Fruit fly (Drosophila melanogaster) whole organism, embryonic: Measurements from ENCODE around the gene hob.

ENCODE experiments used
- Atf6 ChIP-seq: fragments of 200-800 bp; sonication (Bioruptor generic); IDR thresholded peaks from 2 replicates; pipeline ENCODE4 v1.3.6; 2022; ENCODE audit warnings: missing biosample characterization, missing genetic modification characterization
- CG10267 ChIP-seq: fragments of 200-800 bp; sonication (Bioruptor generic); optimal IDR thresholded peaks from 2 replicates; lab custom pipeline; 2018; ENCODE audit warnings: missing biosample characterization, mild to moderate bottlenecking, missing genetic modification characterization, moderate library complexity
- CG10274 ChIP-seq: fragments of 200-800 bp; sonication (Bioruptor generic); optimal IDR thresholded peaks from 3 replicates; lab custom pipeline; 2017; ENCODE audit warnings: missing biosample characterization, mild to moderate bottlenecking, missing genetic modification characterization
- CG10654 ChIP-seq: fragments of 200-800 bp; sonication (Bioruptor generic); optimal IDR thresholded peaks from 2 replicates; lab custom pipeline; 2016; ENCODE audit warnings: missing biosample characterization, missing genetic modification characterization
- CG11093 ChIP-seq: fragments of 200-800 bp; sonication (Bioruptor generic); IDR thresholded peaks from 3 replicates; pipeline ENCODE4 v1.3.6; 2022; ENCODE audit warnings: missing biosample characterization, missing genetic modification characterization
- CG11723 ChIP-seq: fragments of 200-800 bp; sonication (Bioruptor generic); optimal IDR thresholded peaks from 2 replicates; lab custom pipeline; 2017; ENCODE audit warnings: missing biosample characterization, mild to moderate bottlenecking, missing genetic modification characterization
- CG13296 ChIP-seq: fragments of 200-800 bp; sonication (Bioruptor generic); optimal IDR thresholded peaks from 3 replicates; lab custom pipeline; 2018; ENCODE audit warnings: missing biosample characterization, mild to moderate bottlenecking, missing genetic modification characterization
- CG13624 ChIP-seq: fragments of 200-800 bp; sonication (Bioruptor generic); optimal IDR thresholded peaks from 2 replicates; lab custom pipeline; 2016; ENCODE audit warnings: missing biosample characterization, missing genetic modification characterization
- CG15479 ChIP-seq: fragments of 200-800 bp; sonication (Bioruptor generic); optimal IDR thresholded peaks from 3 replicates; lab custom pipeline; 2019; ENCODE audit warnings: missing biosample characterization, mild to moderate bottlenecking, missing genetic modification characterization, moderate library complexity
- CG16863 ChIP-seq: fragments of 200-800 bp; sonication (Bioruptor generic); optimal IDR thresholded peaks from 3 replicates; lab custom pipeline; 2016; ENCODE audit warnings: missing biosample characterization, missing genetic modification characterization
- CG2875 ChIP-seq: fragments of 200-800 bp; sonication (Bioruptor generic); optimal IDR thresholded peaks from 2 replicates; lab custom pipeline; 2017; ENCODE audit warnings: missing biosample characterization, mild to moderate bottlenecking, missing genetic modification characterization, missing genetic modification reagents
- CG31365 ChIP-seq: fragments of 200-800 bp; sonication (Bioruptor generic); optimal IDR thresholded peaks from 2 replicates; lab custom pipeline; 2018; ENCODE audit warnings: missing biosample characterization, mild to moderate bottlenecking, missing genetic modification characterization
- CG3726 ChIP-seq: fragments of 200-800 bp; sonication (Bioruptor generic); IDR thresholded peaks from 3 replicates; pipeline ENCODE4, ENCODE4 v1.3.6; 2022; ENCODE audit warnings: missing biosample characterization, missing genetic modification characterization
- CG3847 ChIP-seq: fragments of 200-800 bp; sonication (Bioruptor generic); IDR thresholded peaks from 2 replicates; pipeline ENCODE4 v1.3.6; 2022; ENCODE audit warnings: missing biosample characterization, missing genetic modification characterization
- CG7839 ChIP-seq: fragments of 200-800 bp; sonication (Bioruptor generic); optimal IDR thresholded peaks from 3 replicates; lab custom pipeline; 2018; ENCODE audit warnings: missing biosample characterization, mild to moderate bottlenecking, missing genetic modification characterization, moderate library complexity
- CG7987 ChIP-seq: fragments of 200-800 bp; sonication (Bioruptor generic); optimal IDR thresholded peaks from 2 replicates; lab custom pipeline; 2018; ENCODE audit warnings: missing biosample characterization, mild to moderate bottlenecking, missing genetic modification characterization, moderate library complexity
- Camta ChIP-seq: fragments of 200-800 bp; sonication (Bioruptor generic); optimal IDR thresholded peaks from 2 replicates; lab custom pipeline; 2016; ENCODE audit warnings: missing biosample characterization, missing genetic modification characterization
- Dref ChIP-seq: fragments of 200-800 bp; sonication (Bioruptor generic); IDR thresholded peaks from 2 replicates; pipeline ENCODE4 v1.3.6; 2022; ENCODE audit warnings: missing biosample characterization, missing genetic modification characterization
- HmgD ChIP-seq: fragments of 200-800 bp; sonication (Bioruptor generic); optimal IDR thresholded peaks from 3 replicates; lab custom pipeline; 2016; ENCODE audit warnings: missing biosample characterization, missing genetic modification characterization
- Hmr ChIP-seq: fragments of 200-800 bp; sonication (Bioruptor generic); optimal IDR thresholded peaks from 3 replicates; lab custom pipeline; 2017; ENCODE audit warnings: mild to moderate bottlenecking, missing biosample characterization, missing genetic modification reagents, missing genetic modification characterization
- Hr51 ChIP-seq, 2 experiments: fragments of 200-800 bp; sonication (Bioruptor generic); optimal IDR thresholded peaks; 2 replicates in 1 of 2; 3 replicates in 1 of 2; lab custom pipeline; 2016 to 2018; ENCODE audit warnings: missing biosample characterization in 2 of 2, missing genetic modification characterization in 2 of 2, mild to moderate bottlenecking in 1 of 2, moderate library complexity in 1 of 2
- Mad ChIP-seq: fragments of 200-800 bp; sonication (Bioruptor generic); optimal IDR thresholded peaks from 2 replicates; lab custom pipeline; 2016; ENCODE audit warnings: missing biosample characterization, missing genetic modification characterization
- Mrtf ChIP-seq: fragments of 200-800 bp; sonication (Bioruptor generic); IDR thresholded peaks from 3 replicates; pipeline ENCODE4 v1.3.6; 2022; ENCODE audit warnings: missing biosample characterization, missing genetic modification characterization
- Neu2 ChIP-seq: fragments of 200-800 bp; sonication (Bioruptor generic); optimal IDR thresholded peaks from 3 replicates; lab custom pipeline; 2016; ENCODE audit warnings: missing biosample characterization, missing genetic modification characterization, borderline replicate concordance
- PHDP ChIP-seq: fragments of 200-800 bp; sonication (Bioruptor generic); optimal IDR thresholded peaks from 3 replicates; lab custom pipeline; 2018; ENCODE audit warnings: missing biosample characterization, mild to moderate bottlenecking, missing genetic modification characterization, moderate library complexity
- Ssrp ChIP-seq: fragments of 200-800 bp; sonication (Bioruptor generic); optimal IDR thresholded peaks from 2 replicates; lab custom pipeline; 2018; ENCODE audit warnings: missing biosample characterization, mild to moderate bottlenecking, missing genetic modification characterization, moderate library complexity
- TFAM ChIP-seq: fragments of 200-800 bp; sonication (Bioruptor generic); optimal IDR thresholded peaks from 2 replicates; lab custom pipeline; 2017; ENCODE audit warnings: missing biosample characterization, missing genetic modification characterization, inconsistent platforms
- Vsx1 ChIP-seq: fragments of 200-800 bp; sonication (Bioruptor generic); optimal IDR thresholded peaks from 2 replicates; lab custom pipeline; 2017; ENCODE audit warnings: missing biosample characterization, mild to moderate bottlenecking, missing genetic modification characterization, missing genetic modification reagents
- crol ChIP-seq: fragments of 200-800 bp; sonication (Bioruptor generic); IDR thresholded peaks from 2 replicates; pipeline ENCODE4 v1.3.6; 2022; ENCODE audit warnings: missing biosample characterization, missing genetic modification characterization
- danr ChIP-seq: fragments of 200-800 bp; sonication (Bioruptor generic); IDR thresholded peaks from 2 replicates; pipeline ENCODE4 v1.3.6; 2022; ENCODE audit warnings: missing biosample characterization, missing genetic modification characterization
- grn ChIP-seq: fragments of 200-800 bp; sonication (Bioruptor generic); optimal IDR thresholded peaks from 3 replicates; lab custom pipeline; 2017; ENCODE audit warnings: missing biosample characterization, missing genetic modification characterization
- ken ChIP-seq: fragments of 200-800 bp; sonication (Bioruptor generic); IDR thresholded peaks from 3 replicates; pipeline ENCODE4 v1.3.6; 2022; ENCODE audit warnings: missing biosample characterization, missing genetic modification characterization
- klu ChIP-seq: fragments of 200-800 bp; sonication (Bioruptor generic); IDR thresholded peaks from 2 replicates; pipeline ENCODE4 v1.3.6; 2022; ENCODE audit warnings: missing biosample characterization, missing genetic modification characterization
- lab ChIP-seq: fragments of 200-800 bp; sonication (Bioruptor generic); optimal IDR thresholded peaks from 3 replicates; lab custom pipeline; 2017; ENCODE audit warnings: missing biosample characterization, missing genetic modification characterization, mild to moderate bottlenecking, moderate library complexity, missing genetic modification reagents
- nmo ChIP-seq: fragments of 200-800 bp; sonication (Bioruptor generic); optimal IDR thresholded peaks from 2 replicates; lab custom pipeline; 2018; ENCODE audit warnings: missing biosample characterization, mild to moderate bottlenecking, missing genetic modification characterization, moderate library complexity
- pan ChIP-seq, 4 experiments: fragments of >200 bp in 3 of 4; fragments of 200-800 bp in 1 of 4; sonication (Bioruptor generic) in 1 of 4; optimal IDR thresholded peaks in 3 of 4; IDR thresholded peaks in 1 of 4; 2 replicates each; pipeline versions ENCODE4 v1.3.6 to Lab custom; 2017 to 2022; ENCODE audit warnings: missing biosample characterization in 2 of 4, missing genetic modification characterization in 2 of 4, mixed read lengths in 1 of 4
- peb ChIP-seq: fragments of 200-800 bp; sonication (Bioruptor generic); IDR thresholded peaks from 2 replicates; pipeline ENCODE4 v1.3.6; 2022; ENCODE audit warnings: missing biosample characterization, missing genetic modification characterization
- pros ChIP-seq: fragments of 200-800 bp; sonication (Bioruptor generic); optimal IDR thresholded peaks from 3 replicates; lab custom pipeline; 2019; ENCODE audit warnings: missing biosample characterization, mild to moderate bottlenecking, missing genetic modification characterization, moderate library complexity
- psq ChIP-seq: fragments of 200-800 bp; sonication (Bioruptor generic); optimal IDR thresholded peaks from 2 replicates; lab custom pipeline; 2017; ENCODE audit warnings: missing biosample characterization, missing genetic modification characterization
- repo ChIP-seq: fragments of 200-800 bp; sonication (Bioruptor generic); optimal IDR thresholded peaks from 2 replicates; lab custom pipeline; 2016; ENCODE audit warnings: missing biosample characterization, missing genetic modification characterization
- salm ChIP-seq: fragments of 200-800 bp; sonication (Bioruptor generic); optimal IDR thresholded peaks from 2 replicates; lab custom pipeline; 2018; ENCODE audit warnings: missing biosample characterization, mild to moderate bottlenecking, missing genetic modification characterization
- slbo ChIP-seq: fragments of 200-800 bp; sonication (Bioruptor generic); IDR thresholded peaks from 2 replicates; pipeline ENCODE4 v1.3.6; 2022; ENCODE audit warnings: missing biosample characterization, missing genetic modification characterization
- slp2 ChIP-seq: fragments of 200-800 bp; sonication (Bioruptor generic); optimal IDR thresholded peaks from 2 replicates; lab custom pipeline; 2016; ENCODE audit warnings: missing biosample characterization, missing genetic modification characterization
- sqz ChIP-seq: fragments of 200-800 bp; sonication (Bioruptor generic); optimal IDR thresholded peaks from 3 replicates; lab custom pipeline; 2018; ENCODE audit warnings: missing biosample characterization, mild to moderate bottlenecking, missing genetic modification characterization
- trh ChIP-seq: fragments of 200-800 bp; sonication (Bioruptor generic); optimal IDR thresholded peaks from 2 replicates; lab custom pipeline; 2016; ENCODE audit warnings: missing biosample characterization, missing genetic modification characterization
- unc-4 ChIP-seq: fragments of 200-800 bp; sonication (Bioruptor generic); IDR thresholded peaks from 2 replicates; pipeline ENCODE4 v1.3.6; 2022; ENCODE audit warnings: missing biosample characterization, missing genetic modification characterization; ENCODE audit not compliant: partially characterized antibody
- zen ChIP-seq: fragments of 200-800 bp; sonication (Bioruptor generic); optimal IDR thresholded peaks from 3 replicates; lab custom pipeline; 2018; ENCODE audit warnings: missing biosample characterization, mild to moderate bottlenecking, missing genetic modification characterization, moderate library complexity

The hob gene

dm6 chr3L:3225769-3226457 lies 7.2 kb upstream of the hob start (continued):
- TF ChIP-seq CG2875 (GFP tag; lab: Kevin White, UChicago), result no peak
- TF ChIP-seq crol (GFP tag; lab: Robert Waterston, UW), result no peak
- TF ChIP-seq TFAM (GFP tag; lab: Kevin White, UChicago), result no peak
- TF ChIP-seq Hr51 (GFP tag; optimal IDR thresholded peaks at IDR 0.05; lab: Kevin White, UChicago), result no peak
- TF ChIP-seq Hmr, result no peak
- 0 out of 2 replicates have a peak, but pooled peaks have one; percentile 21 for TF ChIP-seq unc-4 (GFP tag; lab: Robert Waterston, UW)
- TF ChIP-seq psq (GFP tag; lab: Kevin White, UChicago), result peak; percentile 18
- TF ChIP-seq klu (GFP tag; lab: Robert Waterston, UW), result no peak
- TF ChIP-seq HmgD (GFP tag; lab: Kevin White, UChicago), result peak; percentile 16
- no peak for TF ChIP-seq slbo
- TF ChIP-seq Neu2, result no peak
- TF ChIP-seq CG7987 (GFP tag; lab: Kevin White, UChicago), result peak; percentile 54
- TF ChIP-seq CG10274, result no peak
- no peak for TF ChIP-seq CG31365
- TF ChIP-seq zen (tag; lab: Kevin White, UChicago), result no peak
- TF ChIP-seq CG13296 (GFP tag; lab: Kevin White, UChicago), result no peak
- TF ChIP-seq Mad (GFP tag; lab: Kevin White, UChicago), result no peak
- no peak for TF ChIP-seq CG13624 (GFP tag; lab: Kevin White, UChicago)
- no peak for TF ChIP-seq Dref (GFP tag; lab: Robert Waterston, UW)
- TF ChIP-seq ken (GFP tag; lab: Robert Waterston, UW), result no peak
- no peak for TF ChIP-seq CG16863 (GFP tag; lab: Kevin White, UChicago)
- no peak for TF ChIP-seq CG11723 (GFP tag; lab: Kevin White, UChicago)
- TF ChIP-seq Camta (GFP tag; lab: Kevin White, UChicago), result no peak
- no peak for TF ChIP-seq CG7839 (tag; lab: Kevin White, UChicago)
- TF ChIP-seq CG3847 (GFP tag; lab: Robert Waterston, UW), result no peak
- TF ChIP-seq peb (GFP tag; lab: Robert Waterston, UW), result no peak
- TF ChIP-seq grn (GFP tag; lab: Kevin White, UChicago), result no peak
- TF ChIP-seq CG10654 (GFP tag; lab: Kevin White, UChicago), result no peak
- no peak for TF ChIP-seq CG11093 (GFP tag; lab: Robert Waterston, UW)
- TF ChIP-seq pros (GFP tag; lab: Kevin White, UChicago), result peak; percentile 58
- TF ChIP-seq slp2, result no peak
- TF ChIP-seq danr, result no peak
- TF ChIP-seq CG15479, result peak; percentile 58
- no peak for TF ChIP-seq trh (GFP tag; lab: Kevin White, UChicago)

dm6 chr3L:3224740-3225719 lies 6.3 kb upstream of the hob start, which contains the start of gene Larp4B:
Gene Larp4B, plus strand, starts transcription at chr3L:3224838.
- TF ChIP-seq CG3726 (GFP tag; lab: Robert Waterston, UW) (no peak), repo (GFP tag; lab: Kevin White, UChicago) (no peak), nmo (peak; percentile 25), pan (optimal IDR thresholded peaks at IDR 0.05; lab: Kevin White, UChicago) (no peak), pan (GFP tag; optimal IDR thresholded peaks at IDR 0.05 in 1 of 2, IDR thresholded peaks at IDR 0.05 in 1 of 2) (no peak), CG10267 (tag; lab: Kevin White, UChicago) (peak; percentile 24), salm (tag; lab: Kevin White, UChicago) (peak; percentile 8), Vsx1 (GFP tag; lab: Kevin White, UChicago) (no peak), sqz (GFP tag; lab: Kevin White, UChicago) (peak; percentile 77), PHDP (peak; percentile 2), Ssrp (tag; lab: Kevin White, UChicago) (peak; percentile 14), lab (no peak), peb (GFP tag; lab: Robert Waterston, UW) (no peak), danr (no peak), Mrtf (GFP tag; lab: Robert Waterston, UW) (no peak), Atf6 (GFP tag; lab: Robert Waterston, UW) (no peak), zen (tag; lab: Kevin White, UChicago) (peak; percentile 27)
